Worm (Caenorhabditis elegans) whole organism, L1 larva: Measurements from ENCODE around the gene osm-7.

Source experiments
- C04F5.9 ChIP-seq: sonication (generic microtip); optimal IDR thresholded peaks from 2 replicates; lab custom pipeline; 2016; ENCODE audit warnings: missing genetic modification characterization, missing compliant biosample characterization
- C16A3.4 ChIP-seq: fragments of 150-350 bp; optimal IDR thresholded peaks from 2 replicates; lab custom pipeline; 2014; ENCODE audit warnings: missing biosample characterization, missing genetic modification characterization
- C34B4.2 ChIP-seq: sonication (generic microtip); optimal IDR thresholded peaks from 2 replicates; lab custom pipeline; 2017; ENCODE audit warnings: mild to moderate bottlenecking, missing genetic modification characterization, missing compliant biosample characterization
- F16B12.6 ChIP-seq: fragments of 150-350 bp; optimal IDR thresholded peaks from 2 replicates; lab custom pipeline; 2014; ENCODE audit warnings: missing biosample characterization, missing genetic modification characterization
- Y116A8C.19 ChIP-seq: sonication (generic microtip); optimal IDR thresholded peaks from 2 replicates; lab custom pipeline; 2016; ENCODE audit warnings: missing compliant biosample characterization, missing genetic modification characterization, borderline replicate concordance
- aha-1 ChIP-seq: fragments of 150-350 bp; optimal IDR thresholded peaks from 2 replicates; lab custom pipeline; 2014; ENCODE audit warnings: missing biosample characterization, missing genetic modification characterization
- alr-1 ChIP-seq: fragments of 200-800 bp; sonication (Bioruptor generic); optimal IDR thresholded peaks from 2 replicates; lab custom pipeline; 2018; ENCODE audit warnings: borderline replicate concordance, mild to moderate bottlenecking, missing genetic modification characterization, missing compliant biosample characterization
- ama-1 ChIP-seq: fragments of 150-350 bp; optimal IDR thresholded peaks from 2 replicates; lab custom pipeline; 2014
- ceh-63 ChIP-seq: fragments of 200-800 bp; sonication (Bioruptor generic); optimal IDR thresholded peaks from 2 replicates; lab custom pipeline; 2018; ENCODE audit warnings: mild to moderate bottlenecking, missing genetic modification characterization, missing compliant biosample characterization
- ceh-8 ChIP-seq: fragments of 200-800 bp; sonication (Bioruptor generic); optimal IDR thresholded peaks from 2 replicates; lab custom pipeline; 2018; ENCODE audit warnings: mild to moderate bottlenecking, missing genetic modification characterization, moderate library complexity, missing compliant biosample characterization
- dpl-1 ChIP-seq, 3 experiments: fragments of 150-350 bp in 2 of 3; sonication (generic microtip) in 1 of 3; optimal IDR thresholded peaks; 2 replicates each; lab custom pipeline; 2014 to 2017; ENCODE audit warnings: missing biosample characterization in 3 of 3, missing genetic modification characterization in 3 of 3, missing genetic modification reagents in 3 of 3
- dsc-1 ChIP-seq: sonication (generic microtip); optimal IDR thresholded peaks from 2 replicates; lab custom pipeline; 2016; ENCODE audit warnings: mild to moderate bottlenecking, missing genetic modification characterization, missing compliant biosample characterization
- efl-3 ChIP-seq: fragments of 200-800 bp; sonication (Bioruptor generic); optimal IDR thresholded peaks from 2 replicates; lab custom pipeline; 2018; ENCODE audit warnings: mild to moderate bottlenecking, missing genetic modification characterization, missing compliant biosample characterization
- elt-3 ChIP-seq, 6 experiments: fragments of 150-350 bp in 1 of 6; sonication (generic microtip); optimal IDR thresholded peaks; 2 replicates each; lab custom pipeline; 2017 to 2018; ENCODE audit warnings: missing biosample characterization in 6 of 6, missing genetic modification characterization in 6 of 6, inconsistent platforms in 1 of 6
- fkh-10 ChIP-seq: sonication (generic microtip); optimal IDR thresholded peaks from 2 replicates; lab custom pipeline; 2017; ENCODE audit warnings: missing biosample characterization, missing genetic modification reagents, missing genetic modification characterization
- fkh-4 ChIP-seq: sonication (generic microtip); optimal IDR thresholded peaks from 2 replicates; lab custom pipeline; 2016; ENCODE audit warnings: missing compliant biosample characterization, missing genetic modification characterization, borderline replicate concordance
- fos-1 ChIP-seq: fragments of 150-350 bp; optimal IDR thresholded peaks from 2 replicates; lab custom pipeline; 2014; ENCODE audit warnings: missing biosample characterization, missing genetic modification characterization
- hlh-17 ChIP-seq: fragments of 200-800 bp; sonication (Bioruptor generic); optimal IDR thresholded peaks from 2 replicates; lab custom pipeline; 2018; ENCODE audit warnings: missing genetic modification characterization, mild to moderate bottlenecking, missing compliant biosample characterization, moderate library complexity, borderline replicate concordance
- hlh-4 ChIP-seq: sonication (generic microtip); optimal IDR thresholded peaks from 2 replicates; lab custom pipeline; 2016; ENCODE audit warnings: mild to moderate bottlenecking, missing genetic modification characterization, missing compliant biosample characterization
- isw-1 ChIP-seq: fragments of 200-800 bp; sonication (Bioruptor generic); IDR thresholded peaks from 2 replicates; pipeline ENCODE4 v1.3.6; 2022; ENCODE audit warnings: missing genetic modification characterization, missing compliant biosample characterization
- jun-1 ChIP-seq: fragments of 150-350 bp; optimal IDR thresholded peaks from 2 replicates; lab custom pipeline; 2014; ENCODE audit warnings: missing biosample characterization, missing genetic modification reagents, missing genetic modification characterization
- lin-14 ChIP-seq: fragments of 200-800 bp; sonication (Bioruptor generic); optimal IDR thresholded peaks from 2 replicates; lab custom pipeline; 2018; ENCODE audit warnings: mild to moderate bottlenecking, missing genetic modification characterization, moderate library complexity, missing compliant biosample characterization
- lin-35 ChIP-seq, 2 experiments: fragments of 150-350 bp; optimal IDR thresholded peaks; 2 replicates each; lab custom pipeline; 2014; ENCODE audit warnings: missing biosample characterization in 2 of 2, missing genetic modification characterization in 2 of 2, missing genetic modification reagents in 2 of 2
- lir-3 ChIP-seq: sonication (generic microtip); optimal IDR thresholded peaks from 2 replicates; lab custom pipeline; 2016; ENCODE audit warnings: mild to moderate bottlenecking, missing genetic modification characterization, moderate library complexity, missing compliant biosample characterization; ENCODE audit not compliant: poor library complexity
- lsy-2 ChIP-seq, 2 experiments: fragments of 150-350 bp; optimal IDR thresholded peaks; 2 replicates each; lab custom pipeline; 2014; ENCODE audit warnings: missing biosample characterization in 2 of 2, missing genetic modification characterization in 2 of 2
- mab-9 ChIP-seq: fragments of 200-800 bp; sonication (Bioruptor generic); IDR thresholded peaks from 2 replicates; pipeline ENCODE4 v1.3.6; 2022; ENCODE audit warnings: missing genetic modification reagents, missing genetic modification characterization, missing compliant biosample characterization
- mdl-1 ChIP-seq, 2 experiments: fragments of 150-350 bp; optimal IDR thresholded peaks; 2 replicates each; lab custom pipeline; 2014 to 2017; ENCODE audit warnings: missing biosample characterization in 2 of 2, missing genetic modification characterization in 2 of 2, inconsistent platforms in 1 of 2
- nhr-19 ChIP-seq: fragments of 200-800 bp; sonication (Bioruptor generic); conservative IDR thresholded peaks from 2 replicates; pipeline ENCODE4 v1.3.6; 2022; ENCODE audit warnings: missing genetic modification characterization, missing compliant biosample characterization
- nhr-20 ChIP-seq: sonication (generic microtip); optimal IDR thresholded peaks from 2 replicates; lab custom pipeline; 2016; ENCODE audit warnings: mild to moderate bottlenecking, missing genetic modification characterization, missing compliant biosample characterization
- nhr-28 ChIP-seq: fragments of 150-350 bp; optimal IDR thresholded peaks from 2 replicates; lab custom pipeline; 2014; ENCODE audit warnings: missing biosample characterization, missing genetic modification characterization
- nhr-47 ChIP-seq: sonication (generic microtip); optimal IDR thresholded peaks from 2 replicates; lab custom pipeline; 2016; ENCODE audit warnings: mild to moderate bottlenecking, missing genetic modification characterization, moderate library complexity, missing compliant biosample characterization
- nhr-71 ChIP-seq: sonication (generic microtip); optimal IDR thresholded peaks from 2 replicates; lab custom pipeline; 2016; ENCODE audit warnings: mild to moderate bottlenecking, missing genetic modification characterization, moderate library complexity, missing compliant biosample characterization
- nhr-77 ChIP-seq: fragments of 150-350 bp; optimal IDR thresholded peaks from 2 replicates; lab custom pipeline; 2014; ENCODE audit warnings: missing biosample characterization, missing genetic modification characterization
- nhr-84 ChIP-seq: sonication (generic microtip); optimal IDR thresholded peaks from 2 replicates; lab custom pipeline; 2017; ENCODE audit warnings: missing biosample characterization, missing genetic modification characterization
- pag-3 ChIP-seq: sonication (generic microtip); optimal IDR thresholded peaks from 2 replicates; lab custom pipeline; 2017; ENCODE audit warnings: missing genetic modification characterization, mild to moderate bottlenecking, missing compliant biosample characterization, antibody characterized with exemption, borderline replicate concordance; ENCODE audit not compliant: insufficient read depth
- pax-3 ChIP-seq: fragments of 200-800 bp; sonication (Bioruptor generic); optimal IDR thresholded peaks from 2 replicates; lab custom pipeline; 2018; ENCODE audit warnings: mild to moderate bottlenecking, missing genetic modification characterization, moderate library complexity, missing compliant biosample characterization
- pqm-1 ChIP-seq: sonication (generic microtip); optimal IDR thresholded peaks from 3 replicates; lab custom pipeline; 2017; ENCODE audit warnings: missing biosample characterization, missing genetic modification characterization
- rnt-1 ChIP-seq: sonication (generic microtip); optimal IDR thresholded peaks from 2 replicates; lab custom pipeline; 2016; ENCODE audit warnings: mild to moderate bottlenecking, missing genetic modification characterization, moderate library complexity, missing compliant biosample characterization
- snpc-4 ChIP-seq: fragments of 150-350 bp; optimal IDR thresholded peaks from 2 replicates; lab custom pipeline; 2014; ENCODE audit warnings: missing biosample characterization, missing genetic modification characterization
- snu-23 ChIP-seq: sonication (generic microtip); optimal IDR thresholded peaks from 2 replicates; lab custom pipeline; 2016; ENCODE audit warnings: missing genetic modification characterization, missing compliant biosample characterization
- swsn-7 ChIP-seq: sonication (generic microtip); optimal IDR thresholded peaks from 2 replicates; lab custom pipeline; 2016; ENCODE audit warnings: missing genetic modification characterization, missing compliant biosample characterization
- tlp-1 ChIP-seq: fragments of 150-350 bp; optimal IDR thresholded peaks from 2 replicates; lab custom pipeline; 2014; ENCODE audit warnings: missing biosample characterization, missing genetic modification characterization
- unc-130 ChIP-seq: fragments of 150-350 bp; optimal IDR thresholded peaks from 2 replicates; lab custom pipeline; 2017; ENCODE audit warnings: missing biosample characterization, missing genetic modification characterization, inconsistent platforms
- ztf-11 ChIP-seq, 2 experiments: sonication (generic microtip); optimal IDR thresholded peaks; 2 replicates each; lab custom pipeline; 2016 to 2017; ENCODE audit warnings: missing genetic modification characterization in 2 of 2, missing biosample characterization in 1 of 2, missing compliant biosample characterization in 1 of 2
- ztf-4 ChIP-seq: fragments of 150-350 bp; optimal IDR thresholded peaks from 2 replicates; lab custom pipeline; 2014; ENCODE audit warnings: missing biosample characterization, missing genetic modification characterization

Gene osm-7

ce11 chrIII:13614206-13614605 lies 38.2 kb downstream of the osm-7 start:
- TF ChIP-seq mab-9 (GFP tag; lab: Robert Waterston, UW) (no peak), snpc-4 (tag; lab: Kevin White, UChicago) (no peak), hlh-17 (GFP tag; lab: Kevin White, UChicago) (no peak), nhr-28 (tag; lab: Kevin White, UChicago) (no peak)

- TF ChIP-seq Y116A8C.19 (tag; lab: Kevin White, UChicago) (no peak), efl-3 (GFP tag; lab: Kevin White, UChicago) (no peak), lsy-2 (tag; optimal IDR thresholded peaks at IDR 0.05; lab: Kevin White, UChicago) (no peak), ama-1 (lab: Kevin White, UChicago) (no peak), nhr-71 (tag; lab: Kevin White, UChicago) (no peak), C04F5.9 (tag; lab: Kevin White, UChicago) (no peak), lir-3 (tag; lab: Kevin White, UChicago) (no peak), mdl-1 (tag; optimal IDR thresholded peaks at IDR 0.05; lab: Kevin White, UChicago) (no peak), isw-1 (GFP tag; lab: Robert Waterston, UW) (no peak), C34B4.2 (tag; lab: Kevin White, UChicago) (no peak), nhr-77 (no peak), ztf-11 (tag; optimal IDR thresholded peaks at IDR 0.05; lab: Kevin White, UChicago) (no peak), fkh-4 (tag; lab: Kevin White, UChicago) (no peak), alr-1 (tag; lab: Kevin White, UChicago) (no peak), nhr-28 (tag; lab: Kevin White, UChicago) (no peak), mab-9 (GFP tag; lab: Robert Waterston, UW) (no peak), F16B12.6 (tag; lab: Kevin White, UChicago) (no peak), elt-3 (tag; optimal IDR thresholded peaks at IDR 0.05; lab: Kevin White, UChicago) (no peak), ceh-8 (no peak)
Observed at ce11 chrIII:13614751-13615150, 38.8 kb downstream of the osm-7 start.

ce11 chrIII:13615530-13615929 lies 39.5 kb downstream of the osm-7 start:
- TF ChIP-seq nhr-84 (tag; lab: Kevin White, UChicago) (no peak), C04F5.9 (tag; lab: Kevin White, UChicago) (no peak), mab-9 (GFP tag; lab: Robert Waterston, UW) (no peak), C34B4.2 (tag; lab: Kevin White, UChicago) (no peak), pqm-1 (no peak), hlh-4 (tag; lab: Kevin White, UChicago) (no peak), lin-35 (GFP tag; optimal IDR thresholded peaks at IDR 0.05; lab: Kevin White, UChicago) (no peak), fkh-10 (GFP tag; lab: Kevin White, UChicago) (no peak), swsn-7 (tag; lab: Kevin White, UChicago) (no peak), nhr-20 (tag; lab: Kevin White, UChicago) (no peak), dsc-1 (tag; lab: Kevin White, UChicago) (no peak), jun-1 (tag; lab: Kevin White, UChicago) (no peak), nhr-47 (tag; lab: Kevin White, UChicago) (no peak), fos-1 (tag; lab: Kevin White, UChicago) (no peak)

- TF ChIP-seq snu-23 (peak; percentile 49), efl-3 (GFP tag; lab: Kevin White, UChicago) (no peak), swsn-7 (tag; lab: Kevin White, UChicago) (no peak), dsc-1 (tag; lab: Kevin White, UChicago) (peak; percentile 48), ztf-4 (tag; lab: Kevin White, UChicago) (peak; percentile 3), pax-3 (tag; lab: Kevin White, UChicago) (no peak), isw-1 (GFP tag; lab: Robert Waterston, UW) (no peak), nhr-71 (tag; lab: Kevin White, UChicago) (peak; percentile 57), tlp-1 (tag; lab: Kevin White, UChicago) (no peak), nhr-19 (GFP tag; lab: Robert Waterston, UW) (peak; percentile 24), unc-130 (peak; percentile 52), fkh-4 (tag; lab: Kevin White, UChicago) (peak; percentile 26), pag-3 (tag; lab: Kevin White, UChicago) (peak; percentile 31), elt-3 (tag; optimal IDR thresholded peaks at IDR 0.05; lab: Kevin White, UChicago) (no peak), ceh-63 (GFP tag; lab: Kevin White, UChicago) (no peak), lin-14 (GFP tag; lab: Kevin White, UChicago) (peak; percentile 76), rnt-1 (tag; lab: Kevin White, UChicago) (peak; percentile 56), fkh-10 (GFP tag; lab: Kevin White, UChicago) (no peak), dpl-1 (GFP tag; optimal IDR thresholded peaks at IDR 0.05; lab: Kevin White, UChicago) (no peak), nhr-84 (tag; lab: Kevin White, UChicago) (no peak), C16A3.4 (tag; lab: Kevin White, UChicago) (peak; percentile 15), aha-1 (tag; lab: Kevin White, UChicago) (no peak)
Observed at ce11 chrIII:13616793-13617192, 40.8 kb downstream of the osm-7 start, which contains the start of gene T12D8.9. Gene T12D8.9 (plus strand): TSS chrIII:13617104.
